Fruit fly (Drosophila melanogaster): Measurements from ENCODE around the gene RpS19a.

DNA sequence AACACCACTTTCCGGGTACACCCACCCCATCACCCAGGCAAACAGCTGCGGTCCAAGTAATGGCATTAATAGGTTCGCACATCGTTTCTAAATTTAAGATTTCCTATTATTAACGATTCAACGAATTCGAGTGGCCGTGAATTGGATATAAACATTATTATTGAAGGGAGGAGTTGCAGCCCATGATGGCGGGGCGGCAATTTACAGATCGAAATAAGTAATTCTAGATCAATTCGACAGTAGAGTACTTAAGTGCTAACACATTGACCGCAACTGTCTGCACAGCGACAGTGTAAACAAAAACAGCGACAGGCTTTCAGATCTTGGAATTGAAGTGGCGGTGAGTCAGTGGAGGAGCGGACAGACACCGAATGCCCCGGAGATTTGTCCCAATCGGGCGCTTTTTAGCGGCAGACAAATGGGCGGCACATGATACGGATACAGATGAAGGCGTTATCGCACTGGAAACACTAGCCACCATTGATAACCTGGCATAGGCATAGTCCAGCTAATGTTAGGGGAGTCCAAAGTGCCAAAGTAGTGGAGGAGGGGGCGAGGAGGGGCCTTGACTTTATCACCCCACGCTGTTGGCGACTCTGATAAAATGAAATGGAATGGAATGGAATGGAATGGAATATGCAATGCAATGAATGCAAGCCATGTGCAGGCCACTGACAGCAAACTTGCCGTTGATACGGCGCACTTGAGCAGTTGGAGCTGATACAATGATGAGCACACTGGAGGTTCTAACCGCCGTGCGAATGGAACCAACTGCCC is 4.3 kb upstream of the RpS19a start:
- TF ChIP-seq CG34367 (tag; optimal IDR thresholded peaks at IDR 0.05) (no peak), fd96Ca (GFP tag; IDR thresholded peaks at IDR 0.05) (peak; percentile 66; the same call in 2 of the 3 replicates), EcR (GFP tag; optimal IDR thresholded peaks at IDR 0.05) (peak; percentile 32), rn (GFP tag; IDR thresholded peaks at IDR 0.05) (peak; percentile 2; the same call in 1 of the 2 replicates), CG8159 (tag; optimal IDR thresholded peaks at IDR 0.05) (peak; percentile 21), CG14655 (GFP tag; optimal IDR thresholded peaks at IDR 0.05) (peak; percentile 71), CG13204 (GFP tag; optimal IDR thresholded peaks at IDR 0.05) (peak; percentile 41), CG8301 (tag; optimal IDR thresholded peaks at IDR 0.05) (peak; percentile 10), CG17806 (tag; optimal IDR thresholded peaks at IDR 0.05) (no peak), CG4496 (GFP tag; IDR thresholded peaks at IDR 0.05) (peak; percentile 65; the same call in 2 of the 3 replicates)
